Worm (Caenorhabditis elegans) whole organism, mixed stage, embryonic: ENCODE measurements around the gene pzf-1.

Source experiments
- blmp-1 ChIP-seq: fragments of 150-350 bp; optimal IDR thresholded peaks from 2 replicates; lab custom pipeline; 2014; ENCODE audit warnings: missing biosample characterization, missing genetic modification characterization
- ceh-43 ChIP-seq: fragments of 200-800 bp; sonication (Bioruptor generic); optimal IDR thresholded peaks from 2 replicates; lab custom pipeline; 2018; ENCODE audit warnings: mild to moderate bottlenecking, missing genetic modification characterization, moderate library complexity, missing compliant biosample characterization
- elt-3 ChIP-seq: fragments of 150-350 bp; optimal IDR thresholded peaks from 2 replicates; lab custom pipeline; 2014; ENCODE audit warnings: missing biosample characterization, missing genetic modification characterization
- ham-2 ChIP-seq: fragments of 200-800 bp; sonication (Bioruptor generic); optimal IDR thresholded peaks from 2 replicates; lab custom pipeline; 2018; ENCODE audit warnings: mild to moderate bottlenecking, missing genetic modification characterization, missing compliant biosample characterization
- nhr-12 ChIP-seq: fragments of 150-350 bp; optimal IDR thresholded peaks from 2 replicates; lab custom pipeline; 2014; ENCODE audit warnings: missing biosample characterization, missing genetic modification characterization
- nhr-2 ChIP-seq: fragments of 150-350 bp; optimal IDR thresholded peaks from 2 replicates; lab custom pipeline; 2014; ENCODE audit warnings: missing biosample characterization, missing genetic modification characterization
- nhr-237 ChIP-seq: fragments of 150-350 bp; optimal IDR thresholded peaks from 2 replicates; lab custom pipeline; 2014; ENCODE audit warnings: missing biosample characterization, missing genetic modification characterization
- snpc-4 ChIP-seq: fragments of 150-350 bp; optimal IDR thresholded peaks from 2 replicates; lab custom pipeline; 2014; ENCODE audit warnings: missing biosample characterization, missing genetic modification characterization
- unc-39 ChIP-seq: fragments of 150-350 bp; optimal IDR thresholded peaks from 2 replicates; lab custom pipeline; 2014; ENCODE audit warnings: missing biosample characterization, missing genetic modification characterization
- unc-62 ChIP-seq: fragments of 150-350 bp; optimal IDR thresholded peaks from 2 replicates; lab custom pipeline; 2014; ENCODE audit warnings: missing biosample characterization, missing genetic modification reagents, missing genetic modification characterization

DNA sequence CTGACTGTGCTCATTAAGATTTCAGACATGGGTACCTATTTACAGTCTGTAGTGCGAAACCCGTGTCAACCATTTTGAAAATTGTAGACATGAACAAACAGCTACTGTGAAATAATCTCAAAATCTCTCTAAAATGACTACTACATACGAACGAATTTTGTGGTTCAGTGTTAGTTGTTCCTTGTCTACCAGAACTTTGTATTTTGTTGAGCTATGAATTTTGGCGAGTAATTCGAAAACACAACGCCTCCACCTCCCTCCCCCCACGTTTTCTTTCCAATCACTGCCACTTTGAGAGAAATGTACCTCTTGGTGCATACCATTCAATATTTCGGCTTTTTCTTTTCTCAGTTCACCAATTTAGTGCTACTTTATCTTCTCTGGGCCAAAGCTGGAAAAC, 35.5 kb downstream of the pzf-1 start, which contains the start of gene T06C12.11:
- TF ChIP-seq unc-62 (GFP tag; lab: Kevin White, UChicago), result no peak
- TF ChIP-seq nhr-12, result no peak
- no peak for TF ChIP-seq blmp-1 (tag; lab: Kevin White, UChicago)
- TF ChIP-seq snpc-4 (tag; lab: Kevin White, UChicago), result no peak
- TF ChIP-seq nhr-237 (tag; lab: Kevin White, UChicago), result no peak
- TF ChIP-seq unc-39 (tag; lab: Kevin White, UChicago), result no peak
- TF ChIP-seq ham-2, result no peak
- TF ChIP-seq elt-3, result no peak
- no peak for TF ChIP-seq nhr-2 (tag; lab: Kevin White, UChicago)
- no peak for TF ChIP-seq ceh-43 (GFP tag; lab: Kevin White, UChicago)
